Worm (Caenorhabditis elegans) whole organism, mixed stage, embryonic: ENCODE results near the gene gar-1.

ENCODE experiments used
- bed-3 ChIP-seq: fragments of 200-800 bp; sonication (Bioruptor generic); optimal IDR thresholded peaks from 3 replicates; lab custom pipeline; 2018; ENCODE audit warnings: mild to moderate bottlenecking, missing genetic modification characterization, moderate library complexity, missing compliant biosample characterization
- ceh-43 ChIP-seq: fragments of 200-800 bp; sonication (Bioruptor generic); optimal IDR thresholded peaks from 2 replicates; lab custom pipeline; 2018; ENCODE audit warnings: mild to moderate bottlenecking, missing genetic modification characterization, moderate library complexity, missing compliant biosample characterization
- elt-1 ChIP-seq: sonication (generic microtip); optimal IDR thresholded peaks from 2 replicates; lab custom pipeline; 2017; ENCODE audit warnings: missing genetic modification characterization, mild to moderate bottlenecking, missing compliant biosample characterization, antibody characterized with exemption, moderate library complexity, borderline replicate concordance; ENCODE audit not compliant: insufficient read depth
- lin-13 ChIP-seq: fragments of 150-350 bp; optimal IDR thresholded peaks from 2 replicates; lab custom pipeline; 2014; ENCODE audit warnings: missing biosample characterization, missing genetic modification characterization
- mab-5 ChIP-seq: fragments of 150-350 bp; optimal IDR thresholded peaks from 2 replicates; lab custom pipeline; 2014; ENCODE audit warnings: missing biosample characterization, missing genetic modification characterization
- mls-2 ChIP-seq: sonication (generic microtip); optimal IDR thresholded peaks from 2 replicates; lab custom pipeline; 2016; ENCODE audit warnings: mild to moderate bottlenecking, missing genetic modification characterization, moderate library complexity, missing compliant biosample characterization
- nhr-76 ChIP-seq: sonication (generic microtip); optimal IDR thresholded peaks from 2 replicates; lab custom pipeline; 2017; ENCODE audit warnings: missing biosample characterization, missing genetic modification characterization
- pha-4 ChIP-seq: fragments of 150-350 bp; optimal IDR thresholded peaks from 2 replicates; lab custom pipeline; 2018; ENCODE audit warnings: missing biosample characterization, missing genetic modification reagents, missing genetic modification characterization
- snpc-4 ChIP-seq: fragments of 150-350 bp; optimal IDR thresholded peaks from 2 replicates; lab custom pipeline; 2014; ENCODE audit warnings: missing biosample characterization, missing genetic modification characterization
- sptf-1 ChIP-seq: sonication (generic microtip); optimal IDR thresholded peaks from 2 replicates; lab custom pipeline; 2017; ENCODE audit warnings: mild to moderate bottlenecking, missing genetic modification characterization, moderate library complexity, missing compliant biosample characterization
- tbx-8 ChIP-seq: fragments of 200-800 bp; sonication (Bioruptor generic); optimal IDR thresholded peaks from 2 replicates; lab custom pipeline; 2018; ENCODE audit warnings: mild to moderate bottlenecking, missing genetic modification characterization, moderate library complexity, missing compliant biosample characterization
- unc-62 ChIP-seq: fragments of 150-350 bp; optimal IDR thresholded peaks from 2 replicates; lab custom pipeline; 2014; ENCODE audit warnings: missing biosample characterization, missing genetic modification reagents, missing genetic modification characterization
- ztf-11 ChIP-seq: fragments of 150-350 bp; optimal IDR thresholded peaks from 2 replicates; lab custom pipeline; 2014; ENCODE audit warnings: missing biosample characterization, missing genetic modification characterization

Gene gar-1

ce11 chrX:6429552-6429951 is 55.1 kb downstream of the gar-1 start:
- no peak for TF ChIP-seq ceh-43 (GFP tag; lab: Kevin White, UChicago)
- TF ChIP-seq lin-13 (tag; lab: Kevin White, UChicago), result no peak
- TF ChIP-seq tbx-8, result no peak
- no peak for TF ChIP-seq mls-2 (tag; lab: Kevin White, UChicago)
- TF ChIP-seq mab-5 (tag; lab: Kevin White, UChicago), result no peak
- TF ChIP-seq elt-1 (tag; lab: Kevin White, UChicago), result no peak
- no peak for TF ChIP-seq nhr-76 (tag; lab: Kevin White, UChicago)
- no peak for TF ChIP-seq snpc-4
- no peak for TF ChIP-seq unc-62
- no peak for TF ChIP-seq bed-3
- no peak for TF ChIP-seq sptf-1 (tag; lab: Kevin White, UChicago)
- no peak for TF ChIP-seq pha-4 (tag; lab: Kevin White, UChicago)
- no peak for TF ChIP-seq ztf-11
